Worm (Caenorhabditis elegans) whole organism, early embryonic: ENCODE data around the gene R09F10.3.

Experiments used
- B0310.2 ChIP-seq: sonication (generic microtip); optimal IDR thresholded peaks from 2 replicates; lab custom pipeline; 2016; ENCODE audit warnings: mild to moderate bottlenecking, missing genetic modification characterization, missing compliant biosample characterization
- F13C5.2 ChIP-seq: sonication (generic microtip); optimal IDR thresholded peaks from 2 replicates; lab custom pipeline; 2017; ENCODE audit warnings: mild to moderate bottlenecking, missing genetic modification characterization, inconsistent platforms, missing compliant biosample characterization
- ama-1 ChIP-seq: fragments of 150-350 bp; optimal IDR thresholded peaks from 2 replicates; lab custom pipeline; 2014
- ceh-36 ChIP-seq: sonication (generic microtip); optimal IDR thresholded peaks from 2 replicates; lab custom pipeline; 2016; ENCODE audit warnings: missing genetic modification characterization, inconsistent platforms, missing compliant biosample characterization
- ets-7 ChIP-seq: sonication (generic microtip); optimal IDR thresholded peaks from 2 replicates; lab custom pipeline; 2016; ENCODE audit warnings: missing genotype, missing genetic modification characterization, missing compliant biosample characterization
- flt-1 ChIP-seq: fragments of 200-800 bp; sonication (Bioruptor generic); IDR thresholded peaks from 2 replicates; pipeline ENCODE4 v1.3.6; 2022; ENCODE audit warnings: missing genetic modification characterization, missing compliant biosample characterization
- hmbx-1 ChIP-seq: sonication (generic microtip); optimal IDR thresholded peaks from 2 replicates; lab custom pipeline; 2016; ENCODE audit warnings: mild to moderate bottlenecking, missing genetic modification characterization, missing compliant biosample characterization
- hmg-4 ChIP-seq: fragments of 200-800 bp; sonication (Bioruptor generic); optimal IDR thresholded peaks from 2 replicates; lab custom pipeline; 2018; ENCODE audit warnings: mild to moderate bottlenecking, missing genetic modification characterization, missing compliant biosample characterization
- sea-1 ChIP-seq: fragments of 200-800 bp; sonication (Bioruptor generic); conservative IDR thresholded peaks from 2 replicates; pipeline ENCODE4 v1.3.6; 2022; ENCODE audit warnings: missing genetic modification characterization, missing compliant biosample characterization
- tbx-37 ChIP-seq: fragments of 200-800 bp; sonication (Bioruptor generic); conservative IDR thresholded peaks from 2 replicates; pipeline ENCODE4 v1.3.6; 2022; ENCODE audit warnings: missing genetic modification reagents, missing genetic modification characterization, missing compliant biosample characterization
- tra-4 ChIP-seq: sonication (generic microtip); optimal IDR thresholded peaks from 2 replicates; lab custom pipeline; 2017; ENCODE audit warnings: missing genetic modification characterization, missing compliant biosample characterization

DNA sequence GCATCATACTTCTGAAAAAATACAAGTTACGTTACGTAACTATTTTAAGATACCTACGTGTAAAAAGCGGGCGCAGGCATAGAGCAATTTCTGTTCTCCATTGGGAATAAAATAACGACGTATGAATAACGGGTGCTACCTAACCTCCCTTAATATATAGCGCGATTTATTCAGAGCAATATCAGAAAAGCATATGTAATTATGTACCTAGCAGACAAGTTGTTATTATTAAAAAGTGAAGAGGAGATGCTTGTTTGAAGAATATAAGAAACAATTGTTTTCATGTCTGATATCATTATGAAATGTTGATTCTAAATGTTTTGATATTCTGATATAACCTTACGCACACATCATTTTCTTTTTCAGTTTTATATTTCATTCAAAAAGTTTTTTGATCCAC, 24.5 kb downstream of the R09F10.3 start, which contains the start of gene srh-11:
- TF ChIP-seq hmg-4 (GFP tag; lab: Kevin White, UChicago) (no peak), tbx-37 (GFP tag; lab: Robert Waterston, UW) (no peak), F13C5.2 (tag; lab: Kevin White, UChicago) (no peak), ets-7 (tag; lab: Kevin White, UChicago) (no peak), ama-1 (lab: Kevin White, UChicago) (no peak), flt-1 (GFP tag; lab: Robert Waterston, UW) (no peak), ceh-36 (tag; lab: Kevin White, UChicago) (no peak), B0310.2 (no peak), sea-1 (GFP tag; lab: Robert Waterston, UW) (no peak), tra-4 (tag; lab: Kevin White, UChicago) (no peak), hmbx-1 (no peak)
